Fruit fly (Drosophila melanogaster) whole organism: ENCODE measurements around the gene CG18599.

Experiments used
- CG8478 ChIP-seq: fragments of >200 bp; optimal IDR thresholded peaks from 2 replicates; lab custom pipeline; 2018; ENCODE audit warnings: inconsistent platforms
- Dll ChIP-seq: fragments of >200 bp; optimal IDR thresholded peaks from 2 replicates; lab custom pipeline; 2017
- EcR ChIP-seq, 2 experiments: fragments of >200 bp; optimal IDR thresholded peaks; 2 replicates each; lab custom pipeline; 2017; ENCODE audit warnings: missing biosample characterization in 2 of 2, missing genetic modification characterization in 2 of 2, missing genetic modification reagents in 2 of 2
- pan ChIP-seq: fragments of >200 bp; optimal IDR thresholded peaks from 2 replicates; lab custom pipeline; 2017
- psq ChIP-seq: fragments of >200 bp; optimal IDR thresholded peaks from 2 replicates; lab custom pipeline; 2017
- usp ChIP-seq: fragments of >200 bp; optimal IDR thresholded peaks from 2 replicates; lab custom pipeline; 2017; ENCODE audit warnings: missing biosample characterization, missing genetic modification characterization, mixed read lengths

The CG18599 gene

DNA sequence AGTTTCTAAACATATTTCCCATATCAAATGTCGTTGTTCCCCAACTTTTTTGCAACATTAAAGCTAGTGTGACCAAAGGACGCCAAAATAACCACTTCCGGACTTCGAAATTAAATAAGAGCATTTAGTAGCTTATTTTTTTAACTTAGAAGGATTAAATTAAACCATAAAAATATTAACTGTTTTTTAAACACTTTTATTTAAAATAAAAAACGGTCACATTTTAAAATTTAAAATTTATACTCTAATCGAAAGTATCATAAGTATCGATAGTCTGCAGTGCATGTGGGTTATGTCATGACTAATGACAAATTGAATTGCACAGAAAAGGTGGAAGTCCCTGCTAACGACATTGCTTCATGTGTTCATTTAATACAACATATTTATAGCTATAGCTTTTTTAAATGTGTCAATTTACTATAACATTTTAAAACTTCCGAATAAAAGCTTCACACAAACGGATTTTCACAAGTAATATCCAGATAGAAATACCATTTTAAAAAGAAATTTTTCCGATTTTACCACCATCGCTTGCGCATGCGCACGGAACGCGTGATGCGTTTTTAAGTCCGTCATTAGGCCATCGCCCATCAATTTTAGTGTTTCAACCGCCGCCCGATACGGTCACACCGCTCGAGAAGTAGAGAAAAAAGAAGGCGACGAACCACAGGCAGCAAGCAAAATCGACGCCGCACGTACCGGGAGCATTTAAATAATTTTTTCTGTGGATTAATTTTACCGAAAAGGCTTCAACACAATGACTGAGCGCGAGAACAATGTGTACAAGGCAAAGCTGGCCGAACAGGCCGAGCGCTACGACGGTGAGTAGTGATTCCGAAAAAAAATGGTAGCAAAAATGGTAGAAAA is 25.3 kb upstream of the CG18599 start, which contains the start of the genes CG7156 and 14-3-3epsilon:
CG7156 (minus strand) TSS at position 71 of the 867 bp plus-strand sequence.
14-3-3epsilon (plus strand) TSS at position 443 of the 867 bp plus-strand sequence.
- TF ChIP-seq pan (lab: Kevin White, UChicago) = no peak
- no peak for TF ChIP-seq Dll (lab: Kevin White, UChicago)
- TF ChIP-seq usp (GFP tag; lab: Kevin White, UChicago) = no peak
- TF ChIP-seq CG8478 = no peak
- no peak for TF ChIP-seq psq (lab: Kevin White, UChicago)
- no peak for TF ChIP-seq EcR (GFP tag; optimal IDR thresholded peaks at IDR 0.05; lab: Kevin White, UChicago)

- TF ChIP-seq EcR (GFP tag; optimal IDR thresholded peaks at IDR 0.05; lab: Kevin White, UChicago) (no peak), Dll (lab: Kevin White, UChicago) (no peak), usp (GFP tag; lab: Kevin White, UChicago) (no peak), CG8478 (no peak), pan (lab: Kevin White, UChicago) (no peak), psq (lab: Kevin White, UChicago) (no peak)
These were observed 24.6 kb upstream of the CG18599 start for dm6 chr3R:18243000-18243399.

DNA sequence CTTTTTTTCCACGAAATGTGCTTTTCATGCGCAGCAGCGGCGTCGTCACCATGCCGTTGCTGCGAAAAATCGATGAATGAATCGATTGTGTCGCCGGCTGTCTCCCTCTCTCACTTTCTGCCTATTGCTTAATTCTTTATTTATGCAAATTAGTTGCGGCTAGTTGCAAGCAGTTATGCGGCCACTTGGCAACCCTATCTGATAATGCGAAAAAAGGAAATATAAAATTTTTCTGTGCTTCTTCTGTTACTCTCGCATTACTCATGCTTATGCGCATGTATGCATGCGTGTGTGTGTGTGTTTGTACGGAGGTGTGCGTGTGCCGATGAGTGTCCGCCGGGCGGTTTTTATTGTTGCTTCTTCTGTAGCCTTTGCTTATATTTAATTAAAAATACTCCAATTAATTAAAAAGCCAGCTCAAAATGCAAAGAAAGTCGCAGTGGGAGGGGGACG is 23.8 kb upstream of the CG18599 start:
- no peak for TF ChIP-seq pan (lab: Kevin White, UChicago)
- TF ChIP-seq EcR (GFP tag; optimal IDR thresholded peaks at IDR 0.05; lab: Kevin White, UChicago) = no peak
- no peak for TF ChIP-seq CG8478

DNA sequence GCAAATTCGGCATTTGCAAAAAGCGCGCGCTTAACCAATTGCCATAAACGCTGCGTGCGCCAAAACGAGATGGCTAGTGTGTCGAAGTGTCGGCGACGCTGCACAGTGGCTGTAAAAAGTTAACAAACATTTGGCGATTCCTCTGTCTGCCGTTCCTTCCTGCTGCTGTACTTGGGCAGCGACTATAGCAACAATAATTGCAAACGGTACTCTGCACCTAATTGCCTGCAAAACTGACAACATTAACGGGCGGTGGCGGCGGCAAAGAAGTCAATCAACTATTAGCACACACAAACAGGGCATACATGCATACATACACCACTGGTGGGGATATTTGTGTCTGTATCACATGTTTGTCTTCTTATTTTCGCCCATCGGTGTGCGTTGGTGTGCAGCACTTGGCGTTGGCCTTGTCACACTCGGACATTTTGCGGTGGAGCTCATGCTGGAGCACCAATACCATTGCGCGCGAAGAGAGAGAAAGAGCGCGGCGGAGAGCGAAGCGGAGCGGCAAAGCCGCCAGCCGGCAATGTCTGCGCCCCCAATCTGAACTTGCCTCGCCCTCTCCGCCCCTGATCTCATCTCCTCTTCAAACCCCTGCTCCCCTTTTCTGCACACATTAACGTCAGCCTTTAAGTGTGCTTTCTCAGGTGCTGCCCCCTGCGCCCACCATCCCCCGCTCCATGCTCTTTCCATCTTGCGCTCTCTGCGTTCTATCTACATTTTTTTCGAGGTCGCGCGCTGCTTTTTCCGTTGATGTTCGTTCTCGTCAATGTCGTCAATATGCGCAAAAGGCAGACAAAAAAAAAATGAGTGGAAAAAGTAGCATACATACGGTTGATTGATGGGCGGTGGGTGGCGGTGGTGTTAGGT is 23.2 kb upstream of the CG18599 start:
- TF ChIP-seq Dll (lab: Kevin White, UChicago) (peak; percentile 93), psq (lab: Kevin White, UChicago) (no peak), EcR (GFP tag; optimal IDR thresholded peaks at IDR 0.05; lab: Kevin White, UChicago) (peak in 1 of 2 experiments; percentile 79), usp (GFP tag; lab: Kevin White, UChicago) (no peak), CG8478 (peak; percentile 89)

dm6 chr3R:18245044-18245596 is 22.5 kb upstream of the CG18599 start:
- TF ChIP-seq EcR (GFP tag; optimal IDR thresholded peaks at IDR 0.05; lab: Kevin White, UChicago) = no peak
- no peak for TF ChIP-seq Dll (lab: Kevin White, UChicago)
- TF ChIP-seq pan (lab: Kevin White, UChicago) = no peak
- no peak for TF ChIP-seq CG8478
- no peak for TF ChIP-seq psq (lab: Kevin White, UChicago)
- TF ChIP-seq usp (GFP tag; lab: Kevin White, UChicago) = no peak

- TF ChIP-seq EcR (GFP tag; optimal IDR thresholded peaks at IDR 0.05; lab: Kevin White, UChicago) (no peak), CG8478 (no peak), Dll (lab: Kevin White, UChicago) (no peak), pan (lab: Kevin White, UChicago) (no peak), psq (lab: Kevin White, UChicago) (no peak), usp (GFP tag; lab: Kevin White, UChicago) (no peak)
These were observed 21.5 kb upstream of the CG18599 start for dm6 chr3R:18246041-18246440.

DNA sequence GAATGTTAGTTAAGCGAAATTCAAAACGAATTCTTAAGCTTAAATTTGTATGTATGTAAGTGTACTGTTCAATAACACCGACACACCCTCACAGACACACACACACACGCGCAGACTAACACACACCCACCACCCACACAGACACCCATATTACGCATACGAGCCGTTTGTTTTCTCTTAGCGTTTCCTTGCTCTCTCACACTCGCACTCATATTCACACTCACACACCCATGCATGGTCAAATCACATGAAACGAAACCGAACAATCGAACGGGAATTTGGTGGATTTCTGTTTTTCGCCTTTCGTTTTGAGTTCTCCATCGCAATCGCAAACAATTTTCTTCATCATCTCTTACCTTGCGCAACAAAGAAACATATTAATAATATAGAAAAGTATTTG is 18.3 kb upstream of the CG18599 start:
- no peak for TF ChIP-seq CG8478
- no peak for TF ChIP-seq EcR (GFP tag; optimal IDR thresholded peaks at IDR 0.05; lab: Kevin White, UChicago)

DNA sequence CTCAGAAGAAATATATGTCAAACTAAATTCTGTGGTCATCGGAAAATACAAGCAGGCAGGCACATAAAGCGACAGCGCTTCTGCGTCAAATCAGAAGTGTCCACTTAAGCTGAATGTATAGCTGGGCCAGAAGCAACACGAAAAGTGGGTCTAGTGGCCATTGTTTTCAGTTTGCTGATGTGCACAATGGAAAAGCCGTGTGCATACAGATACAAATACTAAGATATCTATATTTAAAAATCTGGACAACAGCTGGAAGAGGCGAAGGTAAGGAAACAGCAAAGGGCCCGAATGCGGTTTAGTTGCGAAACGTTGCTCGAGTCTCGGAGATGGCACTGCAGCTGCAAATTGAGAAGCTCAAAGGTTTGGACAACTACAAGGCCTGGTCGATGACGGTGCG is 16.8 kb upstream of the CG18599 start, which contains the start of gene CG18598:
CG18598 (plus strand) TSS at position 301 of the 400 bp plus-strand sequence.
- TF ChIP-seq EcR (GFP tag; optimal IDR thresholded peaks at IDR 0.05; lab: Kevin White, UChicago) (no peak), psq (lab: Kevin White, UChicago) (no peak), Dll (lab: Kevin White, UChicago) (no peak), CG8478 (no peak), usp (GFP tag; lab: Kevin White, UChicago) (no peak), pan (lab: Kevin White, UChicago) (no peak)

DNA sequence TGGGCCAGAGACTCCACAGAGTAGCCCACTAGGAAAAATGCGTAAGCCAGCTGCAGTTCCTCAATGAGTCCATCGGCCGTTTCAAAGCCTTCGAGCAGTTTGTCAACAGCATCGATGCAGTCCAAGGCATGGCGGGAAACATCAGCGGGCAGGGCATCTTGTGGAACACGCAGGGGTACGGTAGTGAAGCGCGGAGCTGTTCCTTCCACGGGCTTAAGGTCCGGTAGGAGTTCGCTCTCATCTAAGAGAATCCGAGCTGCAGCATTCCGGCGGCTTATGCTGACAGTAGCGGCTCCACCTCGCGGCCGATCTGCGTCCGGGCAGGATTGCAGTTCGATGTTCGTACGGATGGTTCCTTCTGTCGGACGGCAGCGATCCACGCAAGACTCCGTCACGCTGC is 15.7 kb upstream of the CG18599 start:
- TF ChIP-seq psq (lab: Kevin White, UChicago) = no peak
- TF ChIP-seq Dll (lab: Kevin White, UChicago) = no peak
- TF ChIP-seq EcR (GFP tag; optimal IDR thresholded peaks at IDR 0.05; lab: Kevin White, UChicago) = no peak
- TF ChIP-seq usp (GFP tag; lab: Kevin White, UChicago) = no peak
- no peak for TF ChIP-seq CG8478
- no peak for TF ChIP-seq pan (lab: Kevin White, UChicago)

dm6 chr3R:18252578-18252977 is 15.0 kb upstream of the CG18599 start, which contains the start of gene CG12320:
TSS of gene CG12320 (minus strand) at chr3R:18252734.
- TF ChIP-seq usp (GFP tag; lab: Kevin White, UChicago) = no peak
- TF ChIP-seq CG8478 = no peak
- no peak for TF ChIP-seq pan (lab: Kevin White, UChicago)
- no peak for TF ChIP-seq EcR (GFP tag; optimal IDR thresholded peaks at IDR 0.05; lab: Kevin White, UChicago)
- no peak for TF ChIP-seq Dll (lab: Kevin White, UChicago)
- TF ChIP-seq psq (lab: Kevin White, UChicago) = no peak

DNA sequence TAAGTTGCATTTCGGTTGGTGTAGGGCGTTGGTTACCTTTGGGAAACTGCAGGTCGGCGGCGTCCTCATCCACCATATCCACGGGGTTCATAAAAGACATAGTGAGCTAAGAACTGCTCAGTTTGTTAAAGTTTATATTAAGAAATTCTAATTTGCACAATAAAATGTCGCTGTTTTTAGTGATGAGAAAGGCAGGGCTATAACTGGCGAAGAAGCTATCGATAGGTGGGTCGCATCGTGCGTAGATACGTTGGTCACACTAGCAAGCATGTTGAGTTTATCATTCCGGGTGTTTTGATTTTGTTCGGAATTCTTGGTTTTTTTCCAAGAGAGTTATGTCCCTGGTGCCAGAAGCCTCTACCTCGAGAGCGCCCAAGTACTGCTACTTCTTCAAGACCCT is 12.3 kb upstream of the CG18599 start, which contains the start of the genes Ada2a, Polr2D, Tgs1 and moi:
Ada2a (minus strand) TSS at position 207 of the 400 bp plus-strand sequence.
Polr2D (minus strand) TSS at position 207 of the 400 bp plus-strand sequence.
Tgs1 (plus strand) TSS at position 250 of the 400 bp plus-strand sequence.
moi (plus strand) TSS at position 250 of the 400 bp plus-strand sequence.
- no peak for TF ChIP-seq usp (GFP tag; lab: Kevin White, UChicago)
